Comparison of ENCODE assay signal across 2 fruit fly cellular contexts in genomic region chr3L:17742531-17742930, dm6.
TF ChIP-seq lines count a peak whose summit lies in the region.

No protein-coding gene starts in this region.

- TF ChIP-seq CTCF in whole organism, embryonic (GFP tag; optimal IDR thresholded peaks at IDR 0.05; lab: Kevin White, UChicago): no peak

TF ChIP-seq in whole organism, embryonic, 481 proteins besides CTCF, POLR2A, EP300 and RAD21:
- TF ChIP-seq cwo (GFP tag; optimal IDR thresholded peaks at IDR 0.05; lab: Kevin White, UChicago): peak; percentile 77
- TF ChIP-seq sug (tag; optimal IDR thresholded peaks at IDR 0.05; lab: Kevin White, UChicago): peak; percentile 70
- no peak for TF ChIP-seq pb (GFP tag; optimal IDR thresholded peaks at IDR 0.05; lab: Kevin White, UChicago)
- peak; percentile 86 for TF ChIP-seq exex (tag; optimal IDR thresholded peaks at IDR 0.05; lab: Kevin White, UChicago)
- TF ChIP-seq rib (GFP tag; IDR thresholded peaks at IDR 0.05; lab: Robert Waterston, UW): no peak
- TF ChIP-seq Optix (GFP tag; IDR thresholded peaks at IDR 0.05; lab: Robert Waterston, UW): no peak

TF ChIP-seq in whole organism, prepupa, 60 proteins besides CTCF, POLR2A, EP300 and RAD21:
- TF ChIP-seq Lpt (GFP tag; optimal IDR thresholded peaks at IDR 0.05; lab: Kevin White, UChicago) (no peak), svp (GFP tag; lab: Kevin White, UChicago) (peak; percentile 5), CG1621 (tag; optimal IDR thresholded peaks at IDR 0.05; lab: Kevin White, UChicago) (no peak)
